Fruit fly (Drosophila melanogaster): ENCODE results near the gene vn.

The vn gene

DNA sequence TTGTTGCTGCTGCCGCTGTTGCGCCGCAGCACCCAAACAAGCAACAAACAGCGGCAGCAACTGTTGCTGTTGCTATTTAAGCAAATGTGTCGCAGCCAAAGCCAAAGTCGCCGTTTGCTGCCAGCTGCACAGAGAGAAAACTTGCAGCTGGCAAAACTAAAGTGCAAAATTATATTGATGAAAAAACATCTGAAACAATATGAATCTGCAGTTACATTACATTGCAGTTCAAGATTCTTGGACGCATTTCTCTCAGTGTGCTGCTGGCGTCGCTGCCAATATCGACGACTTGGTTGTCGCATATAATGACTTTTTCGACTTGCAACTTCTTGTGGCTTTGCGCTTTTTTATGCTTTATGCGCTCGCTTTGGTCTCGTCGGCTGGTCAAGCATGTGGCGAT lies 11.2 kb downstream of the vn start:
- TF ChIP-seq CG5204 (GFP tag; optimal IDR thresholded peaks at IDR 0.05) (no peak), CG7101 (tag; optimal IDR thresholded peaks at IDR 0.05) (no peak), CG7045 (GFP tag; optimal IDR thresholded peaks at IDR 0.05) (no peak), CG11617 (GFP tag; optimal IDR thresholded peaks at IDR 0.05) (no peak), CG1620 (GFP tag; optimal IDR thresholded peaks at IDR 0.05) (no peak), Crg-1 (GFP tag; optimal IDR thresholded peaks at IDR 0.05) (no peak), Mnt (GFP tag; optimal IDR thresholded peaks at IDR 0.05) (no peak), pad (GFP tag; optimal IDR thresholded peaks at IDR 0.05) (no peak), Clk (GFP tag; optimal IDR thresholded peaks at IDR 0.05) (no peak), tj (GFP tag; optimal IDR thresholded peaks at IDR 0.05) (no peak), ovo (GFP tag; optimal IDR thresholded peaks at IDR 0.05) (no peak), CG14711 (tag; optimal IDR thresholded peaks at IDR 0.05) (no peak), CG12768 (GFP tag; optimal IDR thresholded peaks at IDR 0.05) (no peak), toe (GFP tag; optimal IDR thresholded peaks at IDR 0.05) (no peak)

- no peak for TF ChIP-seq cnc (optimal IDR thresholded peaks at IDR 0.05)
- TF ChIP-seq kay (GFP tag; ENCODE audit: borderline replicate concordance) = no peak
- TF ChIP-seq CG12768 (GFP tag; optimal IDR thresholded peaks at IDR 0.05) = no peak
- no peak for TF ChIP-seq CG7045 (GFP tag; optimal IDR thresholded peaks at IDR 0.05)
- TF ChIP-seq CG11617 (GFP tag; optimal IDR thresholded peaks at IDR 0.05) = no peak
- no peak for TF ChIP-seq cic (GFP tag; optimal IDR thresholded peaks at IDR 0.05)
- no peak for TF ChIP-seq pad (GFP tag; optimal IDR thresholded peaks at IDR 0.05)
- no peak for TF ChIP-seq Clk (GFP tag; optimal IDR thresholded peaks at IDR 0.05)
- TF ChIP-seq Hr96 (GFP tag; optimal IDR thresholded peaks at IDR 0.05) = no peak
- TF ChIP-seq bab1 (GFP tag; optimal IDR thresholded peaks at IDR 0.05) = no peak
- no peak for TF ChIP-seq CG7101 (tag; optimal IDR thresholded peaks at IDR 0.05)
- no peak for TF ChIP-seq CG1620 (GFP tag; optimal IDR thresholded peaks at IDR 0.05)
- no peak for TF ChIP-seq CG5204 (GFP tag; optimal IDR thresholded peaks at IDR 0.05)
- TF ChIP-seq Crg-1 (GFP tag; optimal IDR thresholded peaks at IDR 0.05) = no peak
- no peak for TF ChIP-seq CG33017 (tag; optimal IDR thresholded peaks at IDR 0.05)
- TF ChIP-seq tj (GFP tag; optimal IDR thresholded peaks at IDR 0.05) = no peak
- TF ChIP-seq Mnt (GFP tag; optimal IDR thresholded peaks at IDR 0.05) = no peak
- no peak for TF ChIP-seq toe (GFP tag; optimal IDR thresholded peaks at IDR 0.05)
- no peak for TF ChIP-seq ovo (GFP tag; optimal IDR thresholded peaks at IDR 0.05)
- no peak for TF ChIP-seq CG14711 (tag; optimal IDR thresholded peaks at IDR 0.05)
These were observed 11.7 kb downstream of the vn start for dm6 chr3L:5833761-5834160.

DNA sequence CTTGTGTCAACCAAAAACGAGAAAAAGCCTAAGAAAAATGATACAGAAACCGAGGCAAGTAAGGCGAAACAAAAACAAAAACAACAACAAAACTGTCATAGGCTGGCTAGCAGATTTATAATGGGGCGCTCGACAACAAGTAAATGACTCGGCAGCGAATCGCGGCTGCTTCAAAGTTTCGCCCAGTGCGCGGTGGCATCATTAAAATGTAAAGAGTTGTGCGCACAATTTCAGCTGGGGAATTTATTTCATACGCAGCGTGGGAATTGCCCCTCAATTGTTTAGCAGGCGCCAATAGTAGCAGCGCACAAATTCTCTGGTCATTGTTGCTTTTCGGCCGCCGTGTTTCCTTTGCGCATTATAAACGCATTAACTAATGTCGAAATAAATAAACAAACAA lies 13.6 kb downstream of the vn start:
- TF ChIP-seq CG1620 (GFP tag; optimal IDR thresholded peaks at IDR 0.05) (no peak), toe (GFP tag; optimal IDR thresholded peaks at IDR 0.05) (no peak), Mnt (GFP tag; optimal IDR thresholded peaks at IDR 0.05) (no peak), CG12768 (GFP tag; optimal IDR thresholded peaks at IDR 0.05) (no peak), cic (GFP tag; optimal IDR thresholded peaks at IDR 0.05) (no peak), CG14711 (tag; optimal IDR thresholded peaks at IDR 0.05) (no peak), pad (GFP tag; optimal IDR thresholded peaks at IDR 0.05) (no peak), Hr96 (GFP tag; optimal IDR thresholded peaks at IDR 0.05) (no peak), ovo (GFP tag; optimal IDR thresholded peaks at IDR 0.05) (no peak), CG11617 (GFP tag; optimal IDR thresholded peaks at IDR 0.05) (no peak), Clk (GFP tag; optimal IDR thresholded peaks at IDR 0.05) (no peak), cnc (optimal IDR thresholded peaks at IDR 0.05) (no peak), bab1 (GFP tag; optimal IDR thresholded peaks at IDR 0.05) (no peak), CG7045 (GFP tag; optimal IDR thresholded peaks at IDR 0.05) (no peak), CG33017 (tag; optimal IDR thresholded peaks at IDR 0.05) (no peak), kay (GFP tag; ENCODE audit: borderline replicate concordance) (no peak), CG7101 (tag; optimal IDR thresholded peaks at IDR 0.05) (no peak), CG5204 (GFP tag; optimal IDR thresholded peaks at IDR 0.05) (no peak), tj (GFP tag; optimal IDR thresholded peaks at IDR 0.05) (no peak)

- TF ChIP-seq Crg-1 (GFP tag; optimal IDR thresholded peaks at IDR 0.05) (no peak), tj (GFP tag; optimal IDR thresholded peaks at IDR 0.05) (no peak)
These were observed 14.8 kb downstream of the vn start for dm6 chr3L:5830649-5831048.

dm6 chr3L:5828684-5829083 lies 16.8 kb downstream of the vn start:
- TF ChIP-seq kay (GFP tag; ENCODE audit: borderline replicate concordance) (no peak), cnc (optimal IDR thresholded peaks at IDR 0.05) (no peak), Crg-1 (GFP tag; optimal IDR thresholded peaks at IDR 0.05) (no peak), CG5204 (GFP tag; optimal IDR thresholded peaks at IDR 0.05) (no peak), toe (GFP tag; optimal IDR thresholded peaks at IDR 0.05) (no peak), CG14711 (tag; optimal IDR thresholded peaks at IDR 0.05) (no peak), CG1620 (GFP tag; optimal IDR thresholded peaks at IDR 0.05) (no peak)

DNA sequence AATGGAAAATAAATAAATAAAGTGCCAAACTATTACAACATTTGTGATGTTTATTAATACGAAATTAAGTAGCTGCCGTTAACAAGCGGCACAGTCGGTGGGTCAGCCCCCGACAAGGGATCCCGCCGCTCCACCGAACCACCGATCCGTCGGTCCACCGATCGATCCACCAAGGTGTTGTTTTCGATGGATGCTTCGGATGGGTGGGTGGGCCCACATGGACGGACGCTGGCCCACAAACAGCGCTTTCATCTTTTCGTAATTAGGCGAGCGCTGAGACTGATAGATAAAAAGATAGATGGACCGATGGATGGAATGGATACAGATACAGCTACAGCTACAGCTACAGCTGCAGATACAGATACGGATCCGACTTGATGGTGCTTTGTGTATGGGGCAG lies 17.2 kb downstream of the vn start:
- TF ChIP-seq Crg-1 (GFP tag; optimal IDR thresholded peaks at IDR 0.05) (no peak), Clk (GFP tag; optimal IDR thresholded peaks at IDR 0.05) (no peak), CG33017 (tag; optimal IDR thresholded peaks at IDR 0.05) (no peak), Mnt (GFP tag; optimal IDR thresholded peaks at IDR 0.05) (no peak), cic (GFP tag; optimal IDR thresholded peaks at IDR 0.05) (no peak), CG7045 (GFP tag; optimal IDR thresholded peaks at IDR 0.05) (no peak), CG14711 (tag; optimal IDR thresholded peaks at IDR 0.05) (no peak), tj (GFP tag; optimal IDR thresholded peaks at IDR 0.05) (no peak), pad (GFP tag; optimal IDR thresholded peaks at IDR 0.05) (no peak), ovo (GFP tag; optimal IDR thresholded peaks at IDR 0.05) (no peak), kay (GFP tag; ENCODE audit: borderline replicate concordance) (no peak), bab1 (GFP tag; optimal IDR thresholded peaks at IDR 0.05) (no peak), cnc (optimal IDR thresholded peaks at IDR 0.05) (no peak), CG1620 (GFP tag; optimal IDR thresholded peaks at IDR 0.05) (no peak)

DNA sequence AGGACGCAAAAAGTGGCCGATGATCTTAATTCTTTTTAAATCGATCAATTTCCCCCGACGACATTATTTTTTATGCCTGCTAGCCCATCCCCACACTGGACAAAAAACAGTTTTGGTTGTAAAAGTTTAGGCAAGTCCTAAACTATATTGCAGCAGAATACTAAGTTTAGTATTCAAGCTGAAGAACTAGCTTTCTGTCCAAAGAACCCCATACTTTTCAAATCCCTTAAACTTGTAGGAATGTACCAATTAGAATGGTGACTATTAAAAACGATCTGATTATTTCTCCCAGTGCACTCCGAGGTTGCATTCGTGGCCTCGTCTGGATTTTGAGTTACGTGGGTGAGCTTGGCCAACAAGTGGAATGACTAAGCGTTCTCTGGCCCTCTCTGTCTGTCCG lies 20.0 kb downstream of the vn start:
- TF ChIP-seq CG11617 (GFP tag; optimal IDR thresholded peaks at IDR 0.05) (no peak), CG33017 (tag; optimal IDR thresholded peaks at IDR 0.05) (no peak), pad (GFP tag; optimal IDR thresholded peaks at IDR 0.05) (no peak), CG12768 (GFP tag; optimal IDR thresholded peaks at IDR 0.05) (no peak), kay (GFP tag; ENCODE audit: borderline replicate concordance) (no peak), Crg-1 (GFP tag; optimal IDR thresholded peaks at IDR 0.05) (no peak), CG1620 (GFP tag; optimal IDR thresholded peaks at IDR 0.05) (no peak)
